Fruit fly (Drosophila melanogaster): ENCODE data around the gene wkd.

The wkd gene

DNA sequence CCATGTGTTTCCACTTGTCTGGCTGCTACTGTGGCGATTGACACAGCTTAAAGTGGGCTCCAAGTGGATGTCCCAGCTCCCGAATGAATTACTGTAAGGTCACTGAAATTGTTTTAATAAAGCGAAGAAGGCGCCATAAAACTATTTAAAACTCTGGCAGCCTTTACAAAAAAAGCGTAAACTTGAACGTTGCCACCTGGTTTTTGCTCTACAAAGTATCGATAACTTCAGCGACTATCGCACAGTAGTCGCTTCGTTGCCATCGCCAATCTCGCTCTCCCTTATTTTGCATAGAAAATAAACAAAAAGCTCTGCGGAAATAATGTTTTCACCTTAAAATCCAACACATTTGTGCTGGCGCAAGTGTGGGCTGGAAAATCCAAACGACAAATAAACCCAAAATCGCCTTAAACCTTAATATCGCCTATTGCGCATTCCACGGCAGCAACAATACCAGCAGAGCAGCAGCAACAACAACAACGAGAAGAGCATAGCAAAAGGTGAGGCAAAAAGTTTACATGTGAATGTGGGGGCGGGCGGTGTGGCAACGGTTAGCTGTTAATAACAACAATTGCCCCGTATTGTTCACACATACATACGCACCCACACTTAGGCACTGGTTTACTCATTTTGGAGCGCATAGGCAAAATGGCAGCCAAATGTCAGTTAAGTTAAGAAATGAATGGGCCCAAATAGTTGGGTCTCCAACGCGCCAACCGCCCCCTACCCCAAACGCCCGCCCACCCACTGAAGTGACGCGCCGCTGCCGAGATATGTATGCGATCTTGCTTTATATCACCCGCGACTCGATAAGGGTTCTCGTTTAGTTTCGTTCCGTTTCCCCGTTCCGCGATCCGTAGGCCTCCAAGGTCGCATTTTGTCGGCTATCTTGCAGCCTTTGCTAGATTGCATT, at the start of gene wkd:
TSS of gene wkd (plus strand) at position 237 of the 913 bp plus-strand sequence.
- TF ChIP-seq pan (optimal IDR thresholded peaks at IDR 0.05): no peak
- no peak for TF ChIP-seq psq (optimal IDR thresholded peaks at IDR 0.05)
- TF ChIP-seq EcR (GFP tag; optimal IDR thresholded peaks at IDR 0.05): no peak
- TF ChIP-seq usp (GFP tag; optimal IDR thresholded peaks at IDR 0.05): no peak
- TF ChIP-seq CG8478 (optimal IDR thresholded peaks at IDR 0.05): no peak
- TF ChIP-seq Dll (optimal IDR thresholded peaks at IDR 0.05): no peak

DNA sequence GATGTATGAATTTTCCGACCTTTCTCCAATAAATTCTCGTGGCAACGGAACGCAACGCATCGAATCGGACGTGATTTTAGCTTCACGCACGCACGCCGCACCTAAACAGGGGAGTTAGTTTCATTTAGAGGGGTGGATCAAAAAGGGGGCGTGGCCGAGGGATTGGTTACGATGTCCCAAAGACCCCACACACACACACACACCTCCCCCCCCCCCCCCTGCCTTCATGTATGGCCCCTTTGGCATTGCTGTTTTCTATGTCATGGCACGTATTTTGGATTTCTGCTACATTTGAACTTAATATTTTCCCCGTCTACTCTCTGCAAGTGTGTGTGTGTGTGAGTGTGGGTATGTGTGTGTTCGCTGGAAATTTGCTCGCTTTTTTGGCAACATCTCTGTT, 49.5 kb upstream of the wkd start:
- TF ChIP-seq Dll (optimal IDR thresholded peaks at IDR 0.05) (no peak), pan (optimal IDR thresholded peaks at IDR 0.05) (no peak), CG8478 (optimal IDR thresholded peaks at IDR 0.05) (no peak), usp (GFP tag; optimal IDR thresholded peaks at IDR 0.05) (no peak), EcR (GFP tag; optimal IDR thresholded peaks at IDR 0.05) (no peak), psq (optimal IDR thresholded peaks at IDR 0.05) (no peak)

DNA sequence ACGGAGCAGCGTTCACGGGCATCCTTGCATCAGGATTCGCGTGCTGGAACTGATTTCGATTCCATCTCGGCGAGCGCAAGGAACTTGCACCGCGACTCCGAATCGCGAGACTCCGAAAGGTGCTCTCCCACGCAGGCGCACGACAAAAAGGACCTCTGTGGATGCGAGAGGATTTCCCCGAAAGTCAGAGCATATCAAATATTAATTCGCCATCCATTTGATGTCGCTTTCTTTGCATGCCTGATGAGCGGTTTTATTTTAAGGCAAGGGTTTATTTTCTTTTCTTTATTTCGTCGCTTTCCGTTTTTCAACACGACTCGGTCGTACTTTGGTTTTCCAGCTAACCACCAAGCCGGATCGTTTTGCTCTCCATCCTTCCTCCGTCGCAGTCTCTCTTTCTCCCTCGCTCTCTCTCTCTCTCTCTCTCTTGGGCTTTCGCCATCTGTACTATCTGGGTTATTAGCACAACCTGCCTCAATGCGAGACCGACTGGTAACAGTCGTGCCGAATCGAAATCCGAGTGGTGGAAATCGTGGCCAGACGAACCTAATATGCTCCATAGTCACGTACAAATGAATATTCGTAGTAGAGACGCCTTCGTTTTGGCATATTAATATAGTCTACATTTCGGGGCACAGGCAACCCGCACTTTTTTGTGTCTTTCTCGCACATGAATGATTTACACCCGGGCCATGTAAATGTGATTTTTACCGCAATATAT, 38.3 kb upstream of the wkd start, which contains the start of gene dpr4:
TSS of gene dpr4 (minus strand) at position 51 of the 721 bp plus-strand sequence.
- no peak for TF ChIP-seq psq (optimal IDR thresholded peaks at IDR 0.05)
- TF ChIP-seq Dll (optimal IDR thresholded peaks at IDR 0.05): no peak
- no peak for TF ChIP-seq usp (GFP tag; optimal IDR thresholded peaks at IDR 0.05)
- no peak for TF ChIP-seq EcR (GFP tag; optimal IDR thresholded peaks at IDR 0.05)
- no peak for TF ChIP-seq pan (optimal IDR thresholded peaks at IDR 0.05)
- no peak for TF ChIP-seq CG8478 (optimal IDR thresholded peaks at IDR 0.05)

DNA sequence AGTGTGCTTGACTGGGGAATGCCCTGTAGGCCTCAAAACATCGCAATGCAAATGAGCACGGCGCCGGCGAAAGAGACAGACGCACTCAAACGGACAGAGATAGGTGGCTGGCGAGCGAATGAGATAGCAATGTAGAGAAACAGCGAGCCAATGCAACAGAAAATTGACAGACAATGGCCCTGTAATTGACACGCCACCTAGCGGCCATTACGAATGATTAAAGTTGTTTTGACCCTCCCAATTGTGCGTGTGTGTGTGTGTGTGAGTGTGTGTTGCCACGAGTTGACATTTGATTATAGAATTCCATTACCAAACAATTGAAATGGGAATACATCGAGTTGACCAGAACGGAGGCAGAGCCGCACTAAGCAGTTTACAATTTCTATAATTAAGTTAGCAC, 37.2 kb upstream of the wkd start:
- TF ChIP-seq CG8478 (optimal IDR thresholded peaks at IDR 0.05): no peak
- no peak for TF ChIP-seq pan (optimal IDR thresholded peaks at IDR 0.05)
- no peak for TF ChIP-seq usp (GFP tag; optimal IDR thresholded peaks at IDR 0.05)
- TF ChIP-seq EcR (GFP tag; optimal IDR thresholded peaks at IDR 0.05): no peak
- no peak for TF ChIP-seq psq (optimal IDR thresholded peaks at IDR 0.05)
- TF ChIP-seq Dll (optimal IDR thresholded peaks at IDR 0.05): no peak

DNA sequence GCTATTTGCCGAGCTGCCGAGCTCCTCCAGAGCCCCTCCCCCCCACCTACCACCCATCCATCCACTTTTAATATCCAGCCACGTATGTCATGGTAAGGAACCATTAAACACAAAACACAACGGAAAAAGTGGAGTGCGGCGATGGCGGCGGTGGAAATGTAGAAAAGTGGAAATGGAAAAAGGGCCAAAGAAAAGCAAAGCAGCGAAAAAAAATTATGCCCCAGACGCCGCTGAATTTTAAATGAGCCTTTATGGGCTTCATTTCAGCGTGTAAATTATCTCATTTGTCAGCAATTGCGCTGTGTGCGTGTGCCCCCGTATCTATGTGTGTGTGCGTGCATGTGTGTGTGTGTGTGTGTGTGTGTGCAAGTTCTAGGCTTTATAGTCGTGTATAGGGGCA, 30.3 kb upstream of the wkd start:
- no peak for TF ChIP-seq usp (GFP tag; optimal IDR thresholded peaks at IDR 0.05)
- TF ChIP-seq CG8478 (optimal IDR thresholded peaks at IDR 0.05): no peak
- TF ChIP-seq pan (optimal IDR thresholded peaks at IDR 0.05): no peak
- TF ChIP-seq psq (optimal IDR thresholded peaks at IDR 0.05): no peak
- TF ChIP-seq EcR (GFP tag; optimal IDR thresholded peaks at IDR 0.05): no peak
- no peak for TF ChIP-seq Dll (optimal IDR thresholded peaks at IDR 0.05)

DNA sequence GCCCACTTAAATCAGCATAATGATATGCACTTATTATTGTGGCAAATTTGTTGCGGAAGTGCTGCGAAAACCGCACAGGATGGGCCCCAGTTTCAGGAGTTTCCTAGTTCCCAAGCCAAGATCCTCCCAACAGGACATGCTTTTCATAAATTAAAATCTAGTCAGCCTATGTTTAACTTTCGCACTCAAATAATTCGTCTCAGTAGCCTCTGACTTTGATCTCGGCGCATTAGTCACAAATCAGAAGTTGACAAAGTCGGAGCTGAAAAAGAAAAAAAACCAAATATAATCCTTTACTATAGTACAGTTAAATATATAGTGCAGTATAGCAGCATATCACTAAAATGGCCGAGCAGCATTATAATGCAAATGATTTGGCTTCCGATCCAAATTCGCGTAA, 27.5 kb upstream of the wkd start, which contains the start of gene CG14708:
TSS of gene CG14708 (plus strand) at position 301 of the 400 bp plus-strand sequence.
- TF ChIP-seq psq (optimal IDR thresholded peaks at IDR 0.05) (no peak), usp (GFP tag; optimal IDR thresholded peaks at IDR 0.05) (no peak), pan (optimal IDR thresholded peaks at IDR 0.05) (no peak), EcR (GFP tag; optimal IDR thresholded peaks at IDR 0.05) (no peak), Dll (optimal IDR thresholded peaks at IDR 0.05) (no peak), CG8478 (optimal IDR thresholded peaks at IDR 0.05) (no peak)

DNA sequence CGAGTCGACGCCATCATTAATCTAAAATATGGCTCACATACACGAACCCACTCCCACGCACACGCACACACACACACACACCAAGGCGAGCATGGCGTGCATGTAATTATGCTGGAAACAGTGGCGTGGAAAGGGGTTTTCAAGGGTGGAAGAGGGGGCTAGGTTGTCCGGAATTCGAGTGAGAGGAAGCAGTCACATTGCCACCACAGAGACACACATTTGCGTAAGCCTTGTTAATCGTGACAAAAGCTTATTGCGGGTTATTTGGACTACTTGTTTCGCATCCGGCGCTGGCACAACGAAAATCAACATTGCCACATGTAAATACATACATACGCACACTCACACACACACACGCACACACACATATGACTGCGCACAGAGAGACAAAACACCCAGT, 26.4 kb upstream of the wkd start:
- TF ChIP-seq usp (GFP tag; optimal IDR thresholded peaks at IDR 0.05) (no peak), EcR (GFP tag; optimal IDR thresholded peaks at IDR 0.05) (no peak), psq (optimal IDR thresholded peaks at IDR 0.05) (no peak), pan (optimal IDR thresholded peaks at IDR 0.05) (no peak), CG8478 (optimal IDR thresholded peaks at IDR 0.05) (no peak), Dll (optimal IDR thresholded peaks at IDR 0.05) (no peak)

DNA sequence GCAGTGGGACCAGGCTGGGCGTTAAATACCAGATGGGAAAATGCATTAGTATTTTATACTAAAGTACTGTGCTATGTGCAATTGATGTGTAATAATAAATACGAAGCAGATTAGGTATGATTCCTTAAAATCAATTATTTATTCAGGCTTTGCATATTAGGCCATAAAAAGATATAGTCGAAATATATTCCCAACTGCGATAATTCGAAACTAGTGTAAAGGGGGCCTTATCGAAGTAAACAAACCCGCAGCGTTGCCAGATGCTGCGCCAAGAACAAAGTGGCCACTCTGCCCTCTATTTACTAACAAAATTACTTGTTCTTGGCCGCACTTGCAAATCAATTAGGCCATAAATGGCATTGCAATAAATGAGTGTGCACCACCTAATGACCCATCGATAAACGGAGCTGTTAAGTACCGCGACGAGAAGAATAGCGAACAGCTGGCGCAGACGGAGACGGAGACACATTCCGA, 23.8 kb upstream of the wkd start, which contains the start of gene CG10898:
TSS of gene CG10898 (plus strand) at position 285 of the 474 bp plus-strand sequence.
- TF ChIP-seq CG8478 (optimal IDR thresholded peaks at IDR 0.05) (no peak), pan (optimal IDR thresholded peaks at IDR 0.05) (no peak), usp (GFP tag; optimal IDR thresholded peaks at IDR 0.05) (no peak), Dll (optimal IDR thresholded peaks at IDR 0.05) (no peak), EcR (GFP tag; optimal IDR thresholded peaks at IDR 0.05) (no peak), psq (optimal IDR thresholded peaks at IDR 0.05) (no peak)

DNA sequence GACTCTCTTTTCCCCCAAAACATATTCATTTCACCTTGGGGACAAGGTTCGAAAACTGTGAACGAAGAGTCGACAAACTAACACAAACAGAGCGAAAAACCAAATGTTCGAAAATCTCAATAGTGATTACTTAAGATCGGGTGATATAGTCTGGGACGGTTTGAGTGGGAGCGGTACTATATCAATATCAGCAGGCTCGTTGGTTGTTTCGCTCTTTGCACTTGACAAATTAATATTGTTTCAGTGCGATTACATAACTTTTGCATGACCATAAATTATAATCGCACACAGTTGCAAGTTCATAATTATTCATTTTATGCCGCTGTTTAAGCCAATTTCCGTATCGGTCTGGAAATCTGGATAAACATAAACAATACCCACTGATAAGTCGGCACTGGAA, 19.7 kb upstream of the wkd start:
- TF ChIP-seq pan (optimal IDR thresholded peaks at IDR 0.05): no peak
- TF ChIP-seq EcR (GFP tag; optimal IDR thresholded peaks at IDR 0.05): no peak
- TF ChIP-seq psq (optimal IDR thresholded peaks at IDR 0.05): no peak
- no peak for TF ChIP-seq CG8478 (optimal IDR thresholded peaks at IDR 0.05)
- TF ChIP-seq Dll (optimal IDR thresholded peaks at IDR 0.05): no peak
- no peak for TF ChIP-seq usp (GFP tag; optimal IDR thresholded peaks at IDR 0.05)

DNA sequence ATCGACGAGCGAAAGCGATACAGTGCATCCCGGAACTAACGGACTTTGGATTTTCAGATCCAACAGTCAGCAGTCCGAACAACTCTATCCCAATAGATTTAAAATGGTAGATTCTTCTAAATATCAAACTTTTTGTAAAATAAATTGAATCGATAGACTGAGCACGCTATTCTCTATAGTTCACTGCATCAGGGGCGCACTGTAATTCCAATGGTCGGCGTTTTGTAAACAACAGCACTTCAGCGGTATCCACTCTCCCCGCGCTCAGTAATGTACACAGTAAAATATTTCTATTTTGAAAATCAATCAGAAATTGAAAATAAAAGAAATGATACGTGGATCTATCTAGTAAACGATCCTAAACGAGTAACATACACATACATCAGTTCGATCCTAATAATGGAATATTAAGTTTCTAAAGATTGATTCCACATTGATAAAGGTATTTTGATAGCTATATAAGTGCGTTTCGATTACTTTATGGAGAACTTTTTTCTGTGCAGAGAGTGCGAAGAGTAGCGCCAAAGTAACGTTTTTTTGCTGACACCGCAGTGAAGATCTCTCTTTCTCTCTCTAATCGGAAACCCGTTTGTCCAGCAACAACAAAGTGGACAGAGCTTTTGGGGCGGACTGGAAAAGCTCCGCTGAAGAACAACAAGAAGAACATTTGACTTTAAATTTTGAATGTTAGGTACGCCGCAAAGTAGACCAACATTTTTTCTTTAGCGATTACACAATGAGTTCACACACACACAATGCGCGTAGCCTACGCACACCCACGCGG, 18.9 kb upstream of the wkd start:
- TF ChIP-seq Dll (optimal IDR thresholded peaks at IDR 0.05): no peak
- no peak for TF ChIP-seq psq (optimal IDR thresholded peaks at IDR 0.05)
- peak; percentile 15 for TF ChIP-seq CG8478 (optimal IDR thresholded peaks at IDR 0.05)
- TF ChIP-seq usp (GFP tag; optimal IDR thresholded peaks at IDR 0.05): no peak
- no peak for TF ChIP-seq pan (optimal IDR thresholded peaks at IDR 0.05)
- no peak for TF ChIP-seq EcR (GFP tag; optimal IDR thresholded peaks at IDR 0.05)

DNA sequence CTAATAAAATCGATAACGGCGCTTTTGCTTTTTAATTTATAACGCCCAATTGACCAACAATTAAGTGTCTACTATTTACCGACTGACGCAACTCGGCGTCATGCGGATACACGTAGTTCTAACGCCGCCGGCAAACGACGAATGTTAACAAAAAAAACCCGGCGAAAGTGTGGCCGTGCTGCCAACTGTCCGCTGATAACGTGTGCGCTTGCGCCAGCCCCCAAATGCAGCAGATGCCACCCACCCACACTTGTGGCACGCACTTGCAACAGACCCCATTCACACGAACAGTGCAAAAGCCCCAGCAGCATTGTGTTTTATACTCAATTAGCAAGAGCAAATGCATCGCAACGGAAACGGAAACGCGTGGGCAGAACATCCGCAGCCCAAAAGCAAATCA, 18.2 kb upstream of the wkd start:
- no peak for TF ChIP-seq Dll (optimal IDR thresholded peaks at IDR 0.05)
- no peak for TF ChIP-seq usp (GFP tag; optimal IDR thresholded peaks at IDR 0.05)
- TF ChIP-seq psq (optimal IDR thresholded peaks at IDR 0.05): no peak
- TF ChIP-seq pan (optimal IDR thresholded peaks at IDR 0.05): no peak
